Worm (Caenorhabditis elegans): ENCODE results near the gene F43C1.5.

F43C1.5 gene

ce11 chrIII:4194349-4195110 is 34.4 kb upstream of the F43C1.5 start:
- TF ChIP-seq ama-1 (optimal IDR thresholded peaks at IDR 0.05) (peak; percentile 52), mml-1 (tag; optimal IDR thresholded peaks at IDR 0.05) (no peak), zag-1 (tag; optimal IDR thresholded peaks at IDR 0.05) (no peak), nhr-11 (tag; optimal IDR thresholded peaks at IDR 0.05) (no peak), nhr-23 (tag; optimal IDR thresholded peaks at IDR 0.05) (peak; percentile 1), ceh-9 (tag; optimal IDR thresholded peaks at IDR 0.05) (no peak)

- TF ChIP-seq ceh-28 (tag; optimal IDR thresholded peaks at IDR 0.05) (peak; percentile 56), nhr-237 (tag; optimal IDR thresholded peaks at IDR 0.05) (no peak), ama-1 (optimal IDR thresholded peaks at IDR 0.05) (peak; percentile 95), ztf-4 (tag; optimal IDR thresholded peaks at IDR 0.05) (peak; percentile 60), unc-39 (tag; optimal IDR thresholded peaks at IDR 0.05) (no peak), ZK546.5 (tag; optimal IDR thresholded peaks at IDR 0.05) (no peak), nhr-67 (tag; optimal IDR thresholded peaks at IDR 0.05) (no peak), lin-39 (tag; optimal IDR thresholded peaks at IDR 0.05) (no peak), nhr-25 (tag; optimal IDR thresholded peaks at IDR 0.05) (peak; percentile 38), unc-62 (GFP tag; optimal IDR thresholded peaks at IDR 0.05) (no peak), nhr-23 (tag; optimal IDR thresholded peaks at IDR 0.05) (peak; percentile 60), sea-2 (GFP tag; optimal IDR thresholded peaks at IDR 0.05) (no peak), egl-27 (tag; optimal IDR thresholded peaks at IDR 0.05) (no peak), hmg-11 (tag; optimal IDR thresholded peaks at IDR 0.05) (peak; percentile 47), lin-15B (tag; optimal IDR thresholded peaks at IDR 0.05) (no peak), daf-12 (tag; optimal IDR thresholded peaks at IDR 0.05) (peak; percentile 49), ceh-9 (tag; optimal IDR thresholded peaks at IDR 0.05) (no peak), elt-3 (tag; optimal IDR thresholded peaks at IDR 0.05) (no peak), tbx-2 (tag; optimal IDR thresholded peaks at IDR 0.05) (peak; percentile 87), nhr-11 (tag; optimal IDR thresholded peaks at IDR 0.05) (no peak), snpc-4 (tag; optimal IDR thresholded peaks at IDR 0.05) (no peak), aly-2 (tag; optimal IDR thresholded peaks at IDR 0.05) (peak; percentile 33), mdl-1 (tag; optimal IDR thresholded peaks at IDR 0.05) (no peak), eor-1 (tag; optimal IDR thresholded peaks at IDR 0.05) (no peak), mml-1 (tag; optimal IDR thresholded peaks at IDR 0.05) (no peak), nfya-1 (tag; optimal IDR thresholded peaks at IDR 0.05; ENCODE audit: insufficient read depth) (peak; percentile 56), lsy-12 (tag; optimal IDR thresholded peaks at IDR 0.05) (peak; percentile 74), fkh-10 (GFP tag; optimal IDR thresholded peaks at IDR 0.05) (no peak), nhr-43 (tag; optimal IDR thresholded peaks at IDR 0.05; ENCODE audit: poor library complexity, severe bottlenecking) (peak; percentile 84), pqm-1 (tag; optimal IDR thresholded peaks at IDR 0.05) (peak; percentile 30), skn-1 (tag; optimal IDR thresholded peaks at IDR 0.05) (no peak), fos-1 (tag; optimal IDR thresholded peaks at IDR 0.05) (no peak), elt-1 (tag; optimal IDR thresholded peaks at IDR 0.05) (no peak), pha-4 (tag; optimal IDR thresholded peaks at IDR 0.05) (peak; percentile 36), jun-1 (tag; optimal IDR thresholded peaks at IDR 0.05) (peak; percentile 34), R02D3.7 (tag; optimal IDR thresholded peaks at IDR 0.05) (peak; percentile 31), nhr-76 (tag; optimal IDR thresholded peaks at IDR 0.05) (no peak), zag-1 (tag; optimal IDR thresholded peaks at IDR 0.05) (no peak), ceh-82 (tag; optimal IDR thresholded peaks at IDR 0.05) (peak; percentile 46), nhr-77 (tag; optimal IDR thresholded peaks at IDR 0.05) (peak; percentile 46), elt-2 (tag; optimal IDR thresholded peaks at IDR 0.05) (peak; percentile 58)
Observed at ce11 chrIII:4195306-4196008, 33.5 kb upstream of the F43C1.5 start.

Data from whole organism, L3 larva.